Fruit fly (Drosophila melanogaster) whole organism, embryonic: ENCODE data around the gene eIF2Bepsilon.
A peak's percentile ranks its signal among the peaks of the same experiment; 100 is the strongest.

Source experiments
- Abd-B ChIP-seq: fragments of 200-800 bp; sonication (Bioruptor generic); optimal IDR thresholded peaks from 2 replicates; lab custom pipeline; 2018; ENCODE audit warnings: missing biosample characterization, mild to moderate bottlenecking, missing genetic modification characterization, moderate library complexity
- Bdp1 ChIP-seq: fragments of 200-800 bp; sonication (Bioruptor generic); optimal IDR thresholded peaks from 3 replicates; lab custom pipeline; 2016; ENCODE audit warnings: missing biosample characterization, missing genetic modification characterization
- Bgb ChIP-seq: fragments of 200-800 bp; sonication (Bioruptor generic); IDR thresholded peaks from 2 replicates; pipeline ENCODE4 v1.3.6; 2022; ENCODE audit warnings: missing biosample characterization, missing genetic modification characterization; ENCODE audit not compliant: partially characterized antibody
- CG10267 ChIP-seq: fragments of 200-800 bp; sonication (Bioruptor generic); optimal IDR thresholded peaks from 2 replicates; lab custom pipeline; 2018; ENCODE audit warnings: missing biosample characterization, mild to moderate bottlenecking, missing genetic modification characterization, moderate library complexity
- CG10979 ChIP-seq: fragments of 200-800 bp; sonication (Bioruptor generic); optimal IDR thresholded peaks from 2 replicates; lab custom pipeline; 2018; ENCODE audit warnings: missing biosample characterization, mild to moderate bottlenecking, missing genetic modification characterization, moderate library complexity
- CG14710 ChIP-seq: fragments of 200-800 bp; sonication (Bioruptor generic); optimal IDR thresholded peaks from 3 replicates; lab custom pipeline; 2019; ENCODE audit warnings: missing biosample characterization, mild to moderate bottlenecking, missing genetic modification characterization, moderate library complexity
- CG14860 ChIP-seq: fragments of 200-800 bp; sonication (Bioruptor generic); IDR thresholded peaks from 3 replicates; pipeline ENCODE4 v1.3.6; 2022; ENCODE audit warnings: missing biosample characterization, missing genetic modification characterization; ENCODE audit not compliant: partially characterized antibody
- CG17186 ChIP-seq: fragments of 200-800 bp; sonication (Bioruptor generic); optimal IDR thresholded peaks from 3 replicates; lab custom pipeline; 2017; ENCODE audit warnings: missing biosample characterization, missing genetic modification reagents, missing genetic modification characterization
- CG18764 ChIP-seq: fragments of 200-800 bp; sonication (Bioruptor generic); optimal IDR thresholded peaks from 3 replicates; lab custom pipeline; 2016; ENCODE audit warnings: missing biosample characterization, missing genetic modification characterization
- CG2199 ChIP-seq: fragments of 200-800 bp; sonication (Bioruptor generic); IDR thresholded peaks from 3 replicates; pipeline ENCODE4 v1.3.6; 2022; ENCODE audit warnings: missing biosample characterization, missing genetic modification characterization
- CG2712 ChIP-seq: fragments of 200-800 bp; optimal IDR thresholded peaks from 3 replicates; lab custom pipeline; 2019; ENCODE audit warnings: missing biosample characterization, mild to moderate bottlenecking, missing genetic modification characterization, moderate library complexity
- CG43689 ChIP-seq: fragments of 200-800 bp; sonication (Bioruptor generic); IDR thresholded peaks from 2 replicates; pipeline ENCODE4 v1.3.6; 2022; ENCODE audit warnings: missing biosample characterization, missing genetic modification characterization
- CG4424 ChIP-seq: fragments of 200-800 bp; sonication (Bioruptor generic); optimal IDR thresholded peaks from 3 replicates; lab custom pipeline; 2016; ENCODE audit warnings: missing biosample characterization, missing genetic modification characterization
- CG4707 ChIP-seq: fragments of 200-800 bp; sonication (Bioruptor generic); optimal IDR thresholded peaks from 2 replicates; lab custom pipeline; 2018; ENCODE audit warnings: missing biosample characterization, mild to moderate bottlenecking, missing genetic modification characterization, moderate library complexity
- CG7745 ChIP-seq: fragments of 200-800 bp; sonication (Bioruptor generic); optimal IDR thresholded peaks from 2 replicates; lab custom pipeline; 2018; ENCODE audit warnings: missing biosample characterization, mild to moderate bottlenecking, missing genetic modification characterization, moderate library complexity
- CG7928 ChIP-seq: fragments of 200-800 bp; sonication (Bioruptor generic); optimal IDR thresholded peaks from 2 replicates; lab custom pipeline; 2017; ENCODE audit warnings: missing biosample characterization, mild to moderate bottlenecking, missing genetic modification characterization
- CG8290 ChIP-seq, 3 experiments: fragments of 200-800 bp; sonication (Bioruptor generic); optimal IDR thresholded peaks; 2 replicates each; lab custom pipeline; 2016 to 2019; ENCODE audit warnings: missing biosample characterization in 3 of 3, missing genetic modification characterization in 3 of 3, mild to moderate bottlenecking in 2 of 3, moderate library complexity in 1 of 3
- CG8478 ChIP-seq: fragments of >200 bp; optimal IDR thresholded peaks from 2 replicates; lab custom pipeline; 2018
- Camta ChIP-seq: fragments of 200-800 bp; sonication (Bioruptor generic); optimal IDR thresholded peaks from 2 replicates; lab custom pipeline; 2016; ENCODE audit warnings: missing biosample characterization, missing genetic modification characterization
- Chrac-16 ChIP-seq: fragments of 200-800 bp; sonication (Bioruptor generic); optimal IDR thresholded peaks from 3 replicates; lab custom pipeline; 2016; ENCODE audit warnings: missing biosample characterization, missing genetic modification characterization
- E2f2 ChIP-seq: fragments of 200-800 bp; sonication (Bioruptor generic); IDR thresholded peaks from 2 replicates; pipeline ENCODE4 v1.3.6; 2022; ENCODE audit warnings: missing biosample characterization, missing genetic modification characterization
- Eip74EF ChIP-seq, 2 experiments: fragments of 200-800 bp in 1 of 2; fragments of >200 bp in 1 of 2; sonication (Bioruptor generic) in 1 of 2; optimal IDR thresholded peaks; 2 replicates each; lab custom pipeline; 2017 to 2019; ENCODE audit warnings: missing biosample characterization in 2 of 2, missing genetic modification characterization in 2 of 2, mild to moderate bottlenecking in 1 of 2, moderate library complexity in 1 of 2
- Gug ChIP-seq: fragments of 200-800 bp; sonication (Bioruptor generic); IDR thresholded peaks from 4 replicates; pipeline ENCODE4 v1.3.6; 2022; ENCODE audit warnings: missing biosample characterization, missing genetic modification characterization
- HLHmδ ChIP-seq: fragments of 200-800 bp; sonication (Bioruptor generic); optimal IDR thresholded peaks from 2 replicates; lab custom pipeline; 2018; ENCODE audit warnings: missing biosample characterization, mild to moderate bottlenecking, missing genetic modification characterization, moderate library complexity
- Hr51 ChIP-seq, 2 experiments: fragments of 200-800 bp; sonication (Bioruptor generic); optimal IDR thresholded peaks; 2 replicates in 1 of 2; 3 replicates in 1 of 2; lab custom pipeline; 2016 to 2018; ENCODE audit warnings: missing biosample characterization in 2 of 2, missing genetic modification characterization in 2 of 2, mild to moderate bottlenecking in 1 of 2, moderate library complexity in 1 of 2
- Kr ChIP-seq: fragments of 200-800 bp; sonication (Bioruptor generic); optimal IDR thresholded peaks from 2 replicates; lab custom pipeline; 2017; ENCODE audit warnings: missing biosample characterization, mild to moderate bottlenecking, missing genetic modification characterization
- Lhr ChIP-seq: fragments of 200-800 bp; sonication (Bioruptor generic); optimal IDR thresholded peaks from 3 replicates; lab custom pipeline; 2017; ENCODE audit warnings: mild to moderate bottlenecking, missing biosample characterization, missing genetic modification reagents, missing genetic modification characterization
- MTF-1 ChIP-seq: fragments of 200-800 bp; sonication (Bioruptor generic); optimal IDR thresholded peaks from 2 replicates; lab custom pipeline; 2018; ENCODE audit warnings: missing biosample characterization, mild to moderate bottlenecking, missing genetic modification characterization, borderline replicate concordance
- NfI ChIP-seq: fragments of 200-800 bp; sonication (Bioruptor generic); optimal IDR thresholded peaks from 3 replicates; lab custom pipeline; 2018; ENCODE audit warnings: missing biosample characterization, mild to moderate bottlenecking, missing genetic modification characterization, moderate library complexity
- Side ChIP-seq: fragments of 200-800 bp; sonication (Bioruptor generic); optimal IDR thresholded peaks from 2 replicates; lab custom pipeline; 2016; ENCODE audit warnings: missing biosample characterization, missing genetic modification characterization
- Stat92E ChIP-seq, 3 experiments: fragments of >200 bp in 2 of 3; fragments of 200-800 bp in 1 of 3; sonication (Bioruptor generic) in 1 of 3; optimal IDR thresholded peaks; 2 replicates each; lab custom pipeline; 2017 to 2019; ENCODE audit warnings: missing biosample characterization in 3 of 3, missing genetic modification characterization in 3 of 3, mild to moderate bottlenecking in 1 of 3, moderate library complexity in 1 of 3
- TFAM ChIP-seq: fragments of 200-800 bp; sonication (Bioruptor generic); optimal IDR thresholded peaks from 2 replicates; lab custom pipeline; 2017; ENCODE audit warnings: missing biosample characterization, missing genetic modification characterization, inconsistent platforms
- abd-A ChIP-seq: fragments of 200-800 bp; sonication (Bioruptor generic); optimal IDR thresholded peaks from 3 replicates; lab custom pipeline; 2019; ENCODE audit warnings: missing biosample characterization, mild to moderate bottlenecking, missing genetic modification characterization, moderate library complexity
- bowl ChIP-seq: fragments of 200-800 bp; sonication (Bioruptor generic); IDR thresholded peaks from 2 replicates; pipeline ENCODE4 v1.3.6; 2022; ENCODE audit warnings: missing biosample characterization, missing genetic modification characterization
- dan ChIP-seq: fragments of 200-800 bp; sonication (Bioruptor generic); IDR thresholded peaks from 2 replicates; pipeline ENCODE4 v1.3.6; 2022; ENCODE audit warnings: missing biosample characterization, missing genetic modification characterization
- dimm ChIP-seq: fragments of 200-800 bp; sonication (Bioruptor generic); IDR thresholded peaks from 2 replicates; pipeline ENCODE4 v1.3.6; 2022; ENCODE audit warnings: missing biosample characterization, missing genetic modification characterization
- dm ChIP-seq: fragments of 200-800 bp; sonication (Bioruptor generic); optimal IDR thresholded peaks from 3 replicates; lab custom pipeline; 2016; ENCODE audit warnings: missing biosample characterization, missing genetic modification characterization
- eve ChIP-seq, 2 experiments: fragments of >200 bp; optimal IDR thresholded peaks; 2 replicates each; lab custom pipeline; 2017; ENCODE audit warnings: missing biosample characterization in 2 of 2, missing genetic modification characterization in 2 of 2
- fru ChIP-seq: fragments of >200 bp; optimal IDR thresholded peaks from 2 replicates; lab custom pipeline; 2017
- grn ChIP-seq: fragments of 200-800 bp; sonication (Bioruptor generic); optimal IDR thresholded peaks from 3 replicates; lab custom pipeline; 2017; ENCODE audit warnings: missing biosample characterization, missing genetic modification characterization
- klu ChIP-seq: fragments of 200-800 bp; sonication (Bioruptor generic); IDR thresholded peaks from 2 replicates; pipeline ENCODE4 v1.3.6; 2022; ENCODE audit warnings: missing biosample characterization, missing genetic modification characterization
- lov ChIP-seq, 2 experiments: fragments of 200-800 bp in 1 of 2; fragments of >200 bp in 1 of 2; sonication (Bioruptor generic) in 1 of 2; IDR thresholded peaks in 1 of 2; optimal IDR thresholded peaks in 1 of 2; 2 replicates in 1 of 2; 3 replicates in 1 of 2; pipeline versions ENCODE4 v1.3.6 to Lab custom; 2017 to 2022; ENCODE audit warnings: missing biosample characterization in 1 of 2, missing genetic modification characterization in 1 of 2
- maf-S ChIP-seq: fragments of 200-800 bp; sonication (Bioruptor generic); optimal IDR thresholded peaks from 2 replicates; lab custom pipeline; 2016; ENCODE audit warnings: missing biosample characterization, missing genetic modification characterization
- nerfin-2 ChIP-seq: fragments of 200-800 bp; sonication (Bioruptor generic); IDR thresholded peaks from 2 replicates; pipeline ENCODE4 v1.3.6; 2022; ENCODE audit warnings: missing biosample characterization, missing genetic modification characterization; ENCODE audit not compliant: partially characterized antibody
- p53 ChIP-seq: fragments of 200-800 bp; sonication (Bioruptor generic); optimal IDR thresholded peaks from 2 replicates; lab custom pipeline; 2016; ENCODE audit warnings: missing biosample characterization, missing genetic modification characterization
- pzg ChIP-seq: fragments of 200-800 bp; sonication (Bioruptor generic); optimal IDR thresholded peaks from 3 replicates; lab custom pipeline; 2018; ENCODE audit warnings: missing biosample characterization, mild to moderate bottlenecking, missing genetic modification characterization, moderate library complexity
- sob ChIP-seq: fragments of 200-800 bp; sonication (Bioruptor generic); IDR thresholded peaks from 2 replicates; pipeline ENCODE4 v1.3.6; 2022; ENCODE audit warnings: missing biosample characterization, missing genetic modification characterization
- tgo ChIP-seq: fragments of 200-800 bp; sonication (Bioruptor generic); IDR thresholded peaks from 3 replicates; pipeline ENCODE4 v1.3.6; 2022; ENCODE audit warnings: missing biosample characterization, missing genetic modification characterization
- zfh1 ChIP-seq: fragments of 200-800 bp; sonication (Bioruptor generic); IDR thresholded peaks from 3 replicates; pipeline ENCODE4 v1.3.6; 2022; ENCODE audit warnings: missing biosample characterization, missing genetic modification characterization

Gene eIF2Bepsilon

DNA sequence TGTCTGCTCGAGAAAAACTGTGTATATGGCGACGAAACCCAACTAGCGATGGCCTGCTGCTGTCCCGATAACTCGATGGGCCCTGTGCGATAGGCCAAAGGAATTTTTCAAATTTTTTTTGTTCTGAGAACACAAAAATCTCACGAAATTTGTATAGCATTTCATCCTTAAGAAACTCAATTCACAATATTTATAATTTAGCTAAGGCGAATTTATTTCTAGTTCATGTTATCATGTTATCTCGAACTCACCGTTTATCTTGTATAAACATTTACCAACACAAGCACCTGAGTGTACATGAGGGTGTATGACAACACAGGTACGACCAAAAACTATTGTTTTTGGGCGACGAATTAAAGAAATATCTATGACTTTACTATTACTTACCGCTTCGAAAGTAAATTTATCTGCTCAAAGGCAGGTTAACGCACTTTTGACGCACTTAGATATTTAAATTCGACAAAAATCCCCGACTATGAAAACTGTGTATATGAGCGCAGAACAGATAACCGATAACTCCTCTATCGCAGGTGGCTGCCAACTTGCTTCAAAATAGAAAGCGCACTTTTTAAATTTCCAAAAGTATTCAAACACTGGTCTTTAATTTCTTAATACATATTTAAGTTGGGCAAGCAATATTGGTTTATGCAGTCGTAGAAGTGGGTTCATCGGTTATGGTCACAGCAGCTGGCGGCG is 22.4 kb downstream of the eIF2Bepsilon start, which contains the start of gene arm (continued):
- no peak for TF ChIP-seq Bdp1
- TF ChIP-seq NfI (GFP tag; lab: Kevin White, UChicago): no peak
- no peak for TF ChIP-seq CG18764 (GFP tag; lab: Kevin White, UChicago)
- TF ChIP-seq CG17186 (GFP tag; lab: Kevin White, UChicago): peak; percentile 61
- TF ChIP-seq Gug: no peak
- no peak for TF ChIP-seq Kr (GFP tag; lab: Kevin White, UChicago)
- no peak for TF ChIP-seq CG2199 (GFP tag; lab: Robert Waterston, UW)
- TF ChIP-seq Hr51 (GFP tag; optimal IDR thresholded peaks at IDR 0.05; lab: Kevin White, UChicago): no peak
- no peak for TF ChIP-seq CG4424
- no peak for TF ChIP-seq dm (GFP tag; lab: Kevin White, UChicago)
- no peak for TF ChIP-seq CG43689 (GFP tag; lab: Robert Waterston, UW)
- no peak for TF ChIP-seq abd-A (tag; lab: Kevin White, UChicago)
- peak; percentile 29 for TF ChIP-seq pzg (GFP tag; lab: Kevin White, UChicago)
- no peak for TF ChIP-seq zfh1 (GFP tag; lab: Robert Waterston, UW)
- TF ChIP-seq Eip74EF (GFP tag; optimal IDR thresholded peaks at IDR 0.05; lab: Kevin White, UChicago): no peak
- TF ChIP-seq MTF-1: no peak
- TF ChIP-seq HLHmδ (GFP tag; lab: Kevin White, UChicago): no peak
- no peak for TF ChIP-seq tgo
- no peak for TF ChIP-seq nerfin-2
- TF ChIP-seq grn (GFP tag; lab: Kevin White, UChicago): no peak
- TF ChIP-seq Chrac-16: no peak
- TF ChIP-seq klu: no peak
- no peak for TF ChIP-seq CG2712 (tag; lab: Kevin White, UChicago)
- TF ChIP-seq CG8290 (GFP tag; optimal IDR thresholded peaks at IDR 0.05; lab: Kevin White, UChicago): no peak
- TF ChIP-seq CG8290 (tag; optimal IDR thresholded peaks at IDR 0.05; lab: Kevin White, UChicago): no peak
- TF ChIP-seq CG10979: no peak
- no peak for TF ChIP-seq CG4707
- TF ChIP-seq dimm (GFP tag; lab: Robert Waterston, UW): no peak
- TF ChIP-seq CG7928 (GFP tag; lab: Kevin White, UChicago): no peak
- no peak for TF ChIP-seq Side (GFP tag; lab: Kevin White, UChicago)
- no peak for TF ChIP-seq TFAM (GFP tag; lab: Kevin White, UChicago)
- no peak for TF ChIP-seq sob (GFP tag; lab: Robert Waterston, UW)
- peak; percentile 6 for TF ChIP-seq CG14710
- peak; percentile 19 for TF ChIP-seq CG10267 (tag; lab: Kevin White, UChicago)
- no peak for TF ChIP-seq p53 (GFP tag; lab: Kevin White, UChicago)
- no peak for TF ChIP-seq dan (GFP tag; lab: Robert Waterston, UW)
- no peak for TF ChIP-seq Camta (GFP tag; lab: Kevin White, UChicago)
- no peak for TF ChIP-seq CG8478 (lab: Kevin White, UChicago)
- no peak for TF ChIP-seq Abd-B (GFP tag; lab: Kevin White, UChicago)
- no peak for TF ChIP-seq Bgb (GFP tag; lab: Robert Waterston, UW)
- TF ChIP-seq Stat92E (GFP tag; optimal IDR thresholded peaks at IDR 0.05; lab: Kevin White, UChicago): no peak
- no peak for TF ChIP-seq bowl
- no peak for TF ChIP-seq Lhr (GFP tag; lab: Kevin White, UChicago)
- no peak for TF ChIP-seq eve (GFP tag; optimal IDR thresholded peaks at IDR 0.05; lab: Kevin White, UChicago)
- TF ChIP-seq CG7745 (tag; lab: Kevin White, UChicago): no peak
- no peak for TF ChIP-seq lov (optimal IDR thresholded peaks at IDR 0.05; lab: Kevin White, UChicago)
- no peak for TF ChIP-seq lov (GFP tag; IDR thresholded peaks at IDR 0.05; lab: Robert Waterston, UW)
- peak; percentile 85 for TF ChIP-seq E2f2 (GFP tag; lab: Robert Waterston, UW)
- TF ChIP-seq maf-S (GFP tag; lab: Kevin White, UChicago): no peak
- TF ChIP-seq fru (lab: Kevin White, UChicago): no peak
- TF ChIP-seq CG14860: no peak
